Fruit fly (Drosophila melanogaster) whole organism, embryonic: Measurements from ENCODE around the gene ck.
A peak's percentile ranks its signal among the peaks of the same experiment; 100 is the strongest.

Source experiments
- Abd-B ChIP-seq: fragments of 200-800 bp; sonication (Bioruptor generic); optimal IDR thresholded peaks from 2 replicates; lab custom pipeline; 2018; ENCODE audit warnings: missing biosample characterization, mild to moderate bottlenecking, missing genetic modification characterization, moderate library complexity
- Adf1 ChIP-seq: fragments of 200-800 bp; sonication (Bioruptor generic); IDR thresholded peaks from 2 replicates; pipeline ENCODE4 v1.3.6; 2022; ENCODE audit warnings: missing biosample characterization, missing genetic modification characterization
- Asciz ChIP-seq: fragments of 200-800 bp; sonication (Bioruptor generic); optimal IDR thresholded peaks from 2 replicates; lab custom pipeline; 2017; ENCODE audit warnings: missing biosample characterization, mild to moderate bottlenecking, missing genetic modification characterization, missing genetic modification reagents
- BEAF-32 ChIP-seq: fragments of 200-800 bp; sonication (Bioruptor generic); optimal IDR thresholded peaks from 3 replicates; lab custom pipeline; 2017; ENCODE audit warnings: missing biosample characterization, missing genetic modification characterization, mild to moderate bottlenecking, moderate library complexity, missing genetic modification reagents
- Bgb ChIP-seq: fragments of 200-800 bp; sonication (Bioruptor generic); IDR thresholded peaks from 2 replicates; pipeline ENCODE4 v1.3.6; 2022; ENCODE audit warnings: missing biosample characterization, missing genetic modification characterization; ENCODE audit not compliant: partially characterized antibody
- CG10147 ChIP-seq: fragments of 200-800 bp; sonication (Bioruptor generic); optimal IDR thresholded peaks from 2 replicates; lab custom pipeline; 2019; ENCODE audit warnings: missing biosample characterization, mild to moderate bottlenecking, missing genetic modification characterization, moderate library complexity
- CG12942 ChIP-seq: fragments of 200-800 bp; sonication (Bioruptor generic); optimal IDR thresholded peaks from 3 replicates; lab custom pipeline; 2016; ENCODE audit warnings: missing biosample characterization, missing genetic modification characterization
- CG13296 ChIP-seq: fragments of 200-800 bp; sonication (Bioruptor generic); optimal IDR thresholded peaks from 3 replicates; lab custom pipeline; 2018; ENCODE audit warnings: missing biosample characterization, mild to moderate bottlenecking, missing genetic modification characterization
- CG14014 ChIP-seq: fragments of 200-800 bp; sonication (Bioruptor generic); IDR thresholded peaks from 2 replicates; pipeline ENCODE4 v1.3.6; 2022; ENCODE audit warnings: missing biosample characterization, missing genetic modification characterization
- CG14441 ChIP-seq: fragments of 200-800 bp; sonication (Bioruptor generic); IDR thresholded peaks from 2 replicates; pipeline ENCODE4 v1.3.6; 2022; ENCODE audit warnings: missing biosample characterization, missing genetic modification characterization
- CG14860 ChIP-seq: fragments of 200-800 bp; sonication (Bioruptor generic); IDR thresholded peaks from 3 replicates; pipeline ENCODE4 v1.3.6; 2022; ENCODE audit warnings: missing biosample characterization, missing genetic modification characterization; ENCODE audit not compliant: partially characterized antibody
- CG15514 ChIP-seq: fragments of 200-800 bp; sonication (Bioruptor generic); optimal IDR thresholded peaks from 3 replicates; lab custom pipeline; 2017; ENCODE audit warnings: missing biosample characterization, missing genetic modification characterization, mild to moderate bottlenecking, moderate library complexity, missing genetic modification reagents
- CG16815 ChIP-seq: fragments of 200-800 bp; sonication (Bioruptor generic); optimal IDR thresholded peaks from 3 replicates; lab custom pipeline; 2017; ENCODE audit warnings: missing biosample characterization, mild to moderate bottlenecking, missing genetic modification characterization
- CG17568 ChIP-seq: fragments of 200-800 bp; sonication (Bioruptor generic); optimal IDR thresholded peaks from 2 replicates; lab custom pipeline; 2018; ENCODE audit warnings: missing biosample characterization, mild to moderate bottlenecking, missing genetic modification characterization, moderate library complexity
- CG2129 ChIP-seq: fragments of 200-800 bp; sonication (Bioruptor generic); IDR thresholded peaks from 2 replicates; pipeline ENCODE4 v1.3.6; 2022; ENCODE audit warnings: missing biosample characterization, missing genetic modification characterization; ENCODE audit not compliant: partially characterized antibody
- CG2889 ChIP-seq: fragments of 200-800 bp; sonication (Bioruptor generic); IDR thresholded peaks from 3 replicates; pipeline ENCODE4 v1.3.6; 2022; ENCODE audit warnings: missing biosample characterization, missing genetic modification characterization
- CG3995 ChIP-seq: fragments of 200-800 bp; sonication (Bioruptor generic); optimal IDR thresholded peaks from 3 replicates; lab custom pipeline; 2016; ENCODE audit warnings: missing biosample characterization, missing genetic modification characterization
- CG6175 ChIP-seq: fragments of 200-800 bp; sonication (Bioruptor generic); IDR thresholded peaks from 3 replicates; pipeline ENCODE4 v1.3.6; 2022; ENCODE audit warnings: missing biosample characterization, missing genetic modification characterization
- CG7839 ChIP-seq: fragments of 200-800 bp; sonication (Bioruptor generic); optimal IDR thresholded peaks from 3 replicates; lab custom pipeline; 2018; ENCODE audit warnings: missing biosample characterization, mild to moderate bottlenecking, missing genetic modification characterization, moderate library complexity
- CG8388 ChIP-seq: fragments of 200-800 bp; sonication (Bioruptor generic); optimal IDR thresholded peaks from 2 replicates; lab custom pipeline; 2019; ENCODE audit warnings: missing biosample characterization, mild to moderate bottlenecking, missing genetic modification characterization, moderate library complexity
- CG9876 ChIP-seq: fragments of 200-800 bp; sonication (Bioruptor generic); optimal IDR thresholded peaks from 2 replicates; lab custom pipeline; 2016; ENCODE audit warnings: missing biosample characterization, missing genetic modification characterization
- Doc2 ChIP-seq: fragments of 200-800 bp; sonication (Bioruptor generic); IDR thresholded peaks from 2 replicates; pipeline ENCODE4 v1.3.6; 2022; ENCODE audit warnings: missing biosample characterization, missing genetic modification characterization
- Doc3 ChIP-seq: fragments of 200-800 bp; sonication (Bioruptor generic); IDR thresholded peaks from 3 replicates; pipeline ENCODE4 v1.3.6; 2022; ENCODE audit warnings: missing biosample characterization, missing genetic modification characterization; ENCODE audit not compliant: partially characterized antibody
- Dref ChIP-seq: fragments of 200-800 bp; sonication (Bioruptor generic); IDR thresholded peaks from 2 replicates; pipeline ENCODE4 v1.3.6; 2022; ENCODE audit warnings: missing biosample characterization, missing genetic modification characterization
- E2f2 ChIP-seq: fragments of 200-800 bp; sonication (Bioruptor generic); IDR thresholded peaks from 2 replicates; pipeline ENCODE4 v1.3.6; 2022; ENCODE audit warnings: missing biosample characterization, missing genetic modification characterization
- HLH4C ChIP-seq: fragments of 200-800 bp; sonication (Bioruptor generic); IDR thresholded peaks from 3 replicates; pipeline ENCODE4 v1.3.6; 2022; ENCODE audit warnings: missing biosample characterization, missing genetic modification characterization; ENCODE audit not compliant: partially characterized antibody
- Mes4 ChIP-seq: fragments of 200-800 bp; sonication (Bioruptor generic); optimal IDR thresholded peaks from 2 replicates; lab custom pipeline; 2016; ENCODE audit warnings: missing biosample characterization, missing genetic modification characterization
- Scr ChIP-seq: fragments of 200-800 bp; sonication (Bioruptor generic); IDR thresholded peaks from 2 replicates; pipeline ENCODE4 v1.3.6; 2022; ENCODE audit warnings: missing biosample characterization, missing genetic modification characterization; ENCODE audit not compliant: partially characterized antibody
- Sin3A ChIP-seq: fragments of >200 bp; optimal IDR thresholded peaks from 2 replicates; lab custom pipeline; 2018
- Sox102F ChIP-seq: fragments of 200-800 bp; sonication (Bioruptor generic); optimal IDR thresholded peaks from 2 replicates; lab custom pipeline; 2018; ENCODE audit warnings: missing biosample characterization, mild to moderate bottlenecking, missing genetic modification characterization, moderate library complexity
- ac ChIP-seq: fragments of 200-800 bp; sonication (Bioruptor generic); optimal IDR thresholded peaks from 3 replicates; lab custom pipeline; 2017; ENCODE audit warnings: missing biosample characterization, mild to moderate bottlenecking, missing genetic modification characterization
- caup ChIP-seq: fragments of 200-800 bp; sonication (Bioruptor generic); optimal IDR thresholded peaks from 3 replicates; lab custom pipeline; 2017; ENCODE audit warnings: missing biosample characterization, mild to moderate bottlenecking, missing genetic modification characterization, moderate library complexity; ENCODE audit not compliant: severe bottlenecking
- chm ChIP-seq: fragments of 200-800 bp; sonication (Bioruptor generic); IDR thresholded peaks from 2 replicates; pipeline ENCODE4 v1.3.6; 2022; ENCODE audit warnings: missing biosample characterization, missing genetic modification characterization
- gcm2 ChIP-seq: fragments of 200-800 bp; sonication (Bioruptor generic); optimal IDR thresholded peaks from 2 replicates; lab custom pipeline; 2016; ENCODE audit warnings: missing biosample characterization, missing genetic modification characterization
- grau ChIP-seq: fragments of 200-800 bp; optimal IDR thresholded peaks from 3 replicates; lab custom pipeline; 2019; ENCODE audit warnings: missing biosample characterization, mild to moderate bottlenecking, missing genetic modification characterization, moderate library complexity
- hbn ChIP-seq: fragments of 200-800 bp; sonication (Bioruptor generic); IDR thresholded peaks from 2 replicates; pipeline ENCODE4 v1.3.6; 2022; ENCODE audit warnings: missing biosample characterization, missing genetic modification characterization; ENCODE audit not compliant: partially characterized antibody
- jumu ChIP-seq: fragments of 200-800 bp; sonication (Bioruptor generic); optimal IDR thresholded peaks from 3 replicates; lab custom pipeline; 2016; ENCODE audit warnings: missing biosample characterization, missing genetic modification characterization
- mld ChIP-seq: fragments of 200-800 bp; sonication (Bioruptor generic); IDR thresholded peaks from 3 replicates; pipeline ENCODE4 v1.3.6; 2022; ENCODE audit warnings: missing biosample characterization, missing genetic modification characterization; ENCODE audit not compliant: partially characterized antibody
- nerfin-1 ChIP-seq: fragments of 200-800 bp; sonication (Bioruptor generic); optimal IDR thresholded peaks from 3 replicates; lab custom pipeline; 2019; ENCODE audit warnings: missing biosample characterization, mild to moderate bottlenecking, missing genetic modification characterization, moderate library complexity
- nmo ChIP-seq: fragments of 200-800 bp; sonication (Bioruptor generic); optimal IDR thresholded peaks from 2 replicates; lab custom pipeline; 2018; ENCODE audit warnings: missing biosample characterization, mild to moderate bottlenecking, missing genetic modification characterization, moderate library complexity
- pnt ChIP-seq: fragments of 200-800 bp; sonication (Bioruptor generic); optimal IDR thresholded peaks from 3 replicates; lab custom pipeline; 2016; ENCODE audit warnings: missing biosample characterization, missing genetic modification characterization
- pros ChIP-seq: fragments of 200-800 bp; sonication (Bioruptor generic); optimal IDR thresholded peaks from 3 replicates; lab custom pipeline; 2019; ENCODE audit warnings: missing biosample characterization, mild to moderate bottlenecking, missing genetic modification characterization, moderate library complexity
- pum ChIP-seq: fragments of 200-800 bp; sonication (Bioruptor generic); optimal IDR thresholded peaks from 2 replicates; lab custom pipeline; 2016; ENCODE audit warnings: missing biosample characterization, missing genetic modification characterization
- salm ChIP-seq: fragments of 200-800 bp; sonication (Bioruptor generic); optimal IDR thresholded peaks from 2 replicates; lab custom pipeline; 2018; ENCODE audit warnings: missing biosample characterization, mild to moderate bottlenecking, missing genetic modification characterization
- sc ChIP-seq, 3 experiments: fragments of >200 bp in 2 of 3; fragments of 200-800 bp in 1 of 3; sonication (Bioruptor generic) in 1 of 3; optimal IDR thresholded peaks; 2 replicates in 2 of 3; 3 replicates in 1 of 3; lab custom pipeline; 2017; ENCODE audit warnings: mild to moderate bottlenecking in 1 of 3, missing biosample characterization in 1 of 3, missing genetic modification characterization in 1 of 3, missing genetic modification reagents in 1 of 3
- sens ChIP-seq: fragments of 200-800 bp; sonication (Bioruptor generic); peaks from one replicate; lab custom pipeline; 2016; ENCODE audit warnings: missing biosample characterization, missing genetic modification characterization
- seq ChIP-seq: fragments of 200-800 bp; sonication (Bioruptor generic); IDR thresholded peaks from 2 replicates; pipeline ENCODE4 v1.3.6; 2022; ENCODE audit warnings: missing biosample characterization, missing genetic modification characterization
- wor ChIP-seq: fragments of 200-800 bp; sonication (Bioruptor generic); IDR thresholded peaks from 2 replicates; pipeline ENCODE4 v1.3.6; 2022; ENCODE audit warnings: missing biosample characterization, missing genetic modification characterization

The ck gene

dm6 chr2L:15009703-15010102 is 48.0 kb downstream of the ck start, which contains the start of the genes THG and Rnmt (continued):
- TF ChIP-seq Mes4 (GFP tag; lab: Kevin White, UChicago), result peak; percentile 37
- peak; percentile 68 for TF ChIP-seq CG13296 (GFP tag; lab: Kevin White, UChicago)
- TF ChIP-seq hbn (GFP tag; lab: Robert Waterston, UW), result peak; percentile 83
- peak; percentile 96 for TF ChIP-seq sens (GFP tag; lab: Kevin White, UChicago)
- peak; percentile 92 for TF ChIP-seq Scr (GFP tag; lab: Robert Waterston, UW)
- TF ChIP-seq CG14441 (GFP tag; lab: Robert Waterston, UW), result peak; percentile 86
- peak; percentile 78 for TF ChIP-seq CG12942 (GFP tag; lab: Kevin White, UChicago)
- peak; percentile 14 for TF ChIP-seq Asciz (GFP tag; lab: Kevin White, UChicago)
- TF ChIP-seq jumu (GFP tag; lab: Kevin White, UChicago), result peak; percentile 58
- peak; percentile 38 for TF ChIP-seq gcm2 (GFP tag; lab: Kevin White, UChicago)
- TF ChIP-seq CG14014 (GFP tag; lab: Robert Waterston, UW), result peak; percentile 86
- TF ChIP-seq CG14860 (GFP tag; lab: Robert Waterston, UW), result peak; percentile 84
- TF ChIP-seq Sox102F, result peak; percentile 85
- peak; percentile 75 for TF ChIP-seq CG7839
- peak; percentile 76 for TF ChIP-seq E2f2 (GFP tag; lab: Robert Waterston, UW)
- peak; percentile 82 for TF ChIP-seq Dref (GFP tag; lab: Robert Waterston, UW)
- peak; percentile 49; the same call in 1 of the 2 replicates for TF ChIP-seq seq (GFP tag; lab: Robert Waterston, UW)
- TF ChIP-seq mld (GFP tag; lab: Robert Waterston, UW), result no peak
- TF ChIP-seq nerfin-1 (tag; lab: Kevin White, UChicago), result peak; percentile 55
- no peak for TF ChIP-seq pros (GFP tag; lab: Kevin White, UChicago)
- peak; percentile 81 for TF ChIP-seq CG8388
- peak; percentile 86 for TF ChIP-seq grau (tag; lab: Kevin White, UChicago)
- TF ChIP-seq sc (optimal IDR thresholded peaks at IDR 0.05; lab: Kevin White, UChicago), result no peak
- TF ChIP-seq sc (GFP tag; optimal IDR thresholded peaks at IDR 0.05; lab: Kevin White, UChicago), result peak; percentile 61
- TF ChIP-seq CG3995 (GFP tag; lab: Kevin White, UChicago), result peak; percentile 50
- peak; percentile 84 for TF ChIP-seq BEAF-32 (GFP tag; lab: Kevin White, UChicago)
- peak; percentile 75 for TF ChIP-seq CG16815 (GFP tag; lab: Kevin White, UChicago)
- TF ChIP-seq CG2889, result peak; percentile 52; the same call in 2 of the 3 replicates
- TF ChIP-seq HLH4C (GFP tag; lab: Robert Waterston, UW), result peak; percentile 85
- peak; percentile 51 for TF ChIP-seq salm (tag; lab: Kevin White, UChicago)
- no peak for TF ChIP-seq ac
- peak; percentile 59 for TF ChIP-seq CG17568
- peak; percentile 71 for TF ChIP-seq CG6175 (GFP tag; lab: Robert Waterston, UW)
- TF ChIP-seq caup, result peak; percentile 67
- peak; percentile 19; the same call in 1 of the 2 replicates for TF ChIP-seq Adf1 (GFP tag; lab: Robert Waterston, UW)
- TF ChIP-seq Abd-B (GFP tag; lab: Kevin White, UChicago), result peak; percentile 54
- no peak for TF ChIP-seq Doc2 (GFP tag; lab: Robert Waterston, UW)
- no peak for TF ChIP-seq CG9876 (GFP tag; lab: Kevin White, UChicago)
- peak; percentile 56 for TF ChIP-seq CG15514 (GFP tag; lab: Kevin White, UChicago)
- peak; percentile 87 for TF ChIP-seq CG2129 (GFP tag; lab: Robert Waterston, UW)
- peak; percentile 87 for TF ChIP-seq Bgb (GFP tag; lab: Robert Waterston, UW)
- TF ChIP-seq Sin3A (lab: Kevin White, UChicago), result peak; percentile 9
- peak; percentile 72 for TF ChIP-seq CG10147
- TF ChIP-seq pnt (GFP tag; lab: Kevin White, UChicago), result peak; percentile 41
- TF ChIP-seq wor, result peak; percentile 69
- TF ChIP-seq Doc3 (GFP tag; lab: Robert Waterston, UW), result peak; percentile 85
- peak; percentile 85 for TF ChIP-seq nmo
- peak; percentile 65; the same call in 1 of the 2 replicates for TF ChIP-seq chm
- TF ChIP-seq pum (GFP tag; lab: Kevin White, UChicago), result peak; percentile 67
